Worm (Caenorhabditis elegans): ENCODE data around the gene vpat-1.

DNA sequence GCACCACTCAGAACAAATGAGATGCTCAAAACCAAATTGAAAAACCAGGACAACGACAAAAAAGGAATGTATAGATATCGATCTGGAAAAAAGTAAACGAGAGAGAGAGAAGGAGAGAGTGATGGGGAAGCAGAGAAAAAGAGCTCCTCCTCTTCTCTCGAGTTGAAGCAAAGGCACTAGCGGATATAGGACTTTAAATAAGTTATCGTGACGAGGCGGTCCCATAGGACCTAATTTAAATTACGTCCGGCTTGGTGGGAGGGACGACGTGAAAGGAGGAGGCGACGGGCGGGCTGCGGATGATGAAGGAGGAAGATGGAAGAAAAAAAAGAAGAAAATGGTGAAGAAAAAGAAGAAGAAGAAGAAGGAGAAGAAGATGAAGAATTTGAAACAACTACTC is 27.4 kb downstream of the vpat-1 start:
- peak; percentile 99 for TF ChIP-seq ces-1 (GFP tag; optimal IDR thresholded peaks at IDR 0.05)
- TF ChIP-seq nhr-76 (tag; optimal IDR thresholded peaks at IDR 0.05): no peak
- TF ChIP-seq unc-39 (tag; optimal IDR thresholded peaks at IDR 0.05): no peak
- TF ChIP-seq nhr-28 (tag; optimal IDR thresholded peaks at IDR 0.05): no peak

All from whole organism, mixed stage, embryonic.